Fruit fly (Drosophila melanogaster): ENCODE data around the gene Mpi.

Mpi gene

DNA sequence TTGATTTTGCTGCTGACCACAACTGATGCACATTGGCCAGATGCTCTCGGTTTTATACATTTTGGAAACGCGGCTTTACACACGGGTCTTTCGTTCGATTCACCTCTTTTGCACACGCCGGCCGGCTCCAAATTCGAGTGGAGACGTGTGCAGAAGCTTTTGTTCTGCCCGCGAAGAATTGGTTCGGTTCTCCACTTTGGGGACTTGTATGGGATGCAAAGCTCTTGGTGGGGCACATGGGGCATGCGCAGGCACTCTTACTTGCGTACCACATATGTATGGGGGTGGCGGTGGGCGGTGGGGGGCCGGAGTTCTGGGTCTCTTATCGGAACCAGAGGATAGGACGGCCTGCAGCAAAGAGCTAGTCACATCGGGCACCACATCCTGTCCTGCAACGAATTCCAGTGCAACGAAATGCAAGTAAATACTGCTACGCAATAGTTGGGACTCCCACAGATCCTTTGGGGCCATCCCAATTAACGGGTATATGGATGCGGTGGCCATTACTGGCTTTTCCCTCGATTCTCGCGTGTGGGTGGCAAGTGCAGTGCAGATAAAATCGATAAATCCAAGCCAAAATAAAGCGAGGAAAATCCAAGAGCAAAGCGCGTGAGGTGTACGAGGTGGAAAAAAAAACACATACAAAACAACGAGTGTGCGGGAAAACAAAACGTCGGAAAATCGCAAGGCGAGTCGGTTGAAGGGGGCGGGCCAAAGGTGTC, 25.1 kb downstream of the Mpi start, which contains the start of the genes MtnA and CG8500:
TSS of gene MtnA (minus strand) at position 30 of the 722 bp plus-strand sequence.
TSS of gene CG8500 (plus strand) at position 313 of the 722 bp plus-strand sequence.
- no peak for TF ChIP-seq CG17801 (GFP tag; optimal IDR thresholded peaks at IDR 0.05; ENCODE audit: partially characterized antibody)

DNA sequence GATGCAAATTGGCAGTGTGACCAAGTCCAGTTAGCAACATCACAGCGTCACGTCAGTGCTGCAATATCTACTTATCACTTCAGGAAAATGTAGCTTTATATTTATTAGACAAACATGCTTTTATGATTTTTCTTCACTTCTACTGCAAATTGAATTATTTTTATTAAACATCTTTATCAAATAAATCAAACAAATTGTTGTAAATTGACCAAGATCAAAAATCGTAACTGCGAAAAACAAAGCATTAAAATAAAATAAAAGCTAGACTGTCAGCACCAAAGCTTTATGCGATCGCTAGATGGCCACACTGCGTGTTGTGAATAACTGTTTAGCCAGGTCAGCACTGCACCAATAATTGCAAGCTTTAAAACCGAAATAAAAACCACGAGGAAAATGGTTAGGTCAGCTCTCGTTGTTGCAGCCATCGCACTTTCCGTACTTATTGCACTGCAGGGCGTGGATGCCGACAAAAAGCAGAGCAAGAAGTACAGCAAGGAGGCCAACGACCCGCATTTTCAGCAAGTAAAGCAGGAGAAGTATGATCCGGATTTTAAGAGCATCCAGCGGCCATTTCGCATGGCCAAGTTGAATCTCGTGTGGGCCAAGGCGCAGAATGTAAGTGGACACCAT, 31.9 kb downstream of the Mpi start, which contains the start of the genes CG12945 and CG8507:
TSS of gene CG12945 (minus strand) at position 45 of the 630 bp plus-strand sequence.
TSS of gene CG8507 (plus strand) at position 307 of the 630 bp plus-strand sequence.
- peak; percentile 84 for TF ChIP-seq CG17801 (GFP tag; optimal IDR thresholded peaks at IDR 0.05; ENCODE audit: partially characterized antibody)

DNA sequence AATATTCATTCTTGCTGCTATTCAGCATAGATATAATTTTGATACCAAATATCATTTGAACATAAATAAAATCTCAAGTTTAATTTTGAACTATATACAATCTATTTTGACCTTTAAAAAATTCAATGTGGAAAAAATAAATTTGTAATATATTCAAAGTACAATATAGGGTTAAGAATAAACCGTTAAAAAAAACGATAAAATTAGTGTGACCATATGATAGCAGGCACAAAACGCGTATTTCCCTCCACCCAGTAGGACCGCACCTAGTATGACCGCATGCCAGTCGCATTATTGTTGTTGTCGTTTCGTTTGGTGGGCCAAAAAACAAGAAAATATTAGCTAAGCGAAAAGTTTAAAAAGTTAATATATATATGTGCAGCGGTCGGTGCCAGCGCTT, 33.6 kb downstream of the Mpi start, which contains the start of gene CG8516:
TSS of gene CG8516 (plus strand) at position 278 of the 400 bp plus-strand sequence.
- TF ChIP-seq CG17801 (GFP tag; optimal IDR thresholded peaks at IDR 0.05; ENCODE audit: partially characterized antibody): peak; percentile 51

DNA sequence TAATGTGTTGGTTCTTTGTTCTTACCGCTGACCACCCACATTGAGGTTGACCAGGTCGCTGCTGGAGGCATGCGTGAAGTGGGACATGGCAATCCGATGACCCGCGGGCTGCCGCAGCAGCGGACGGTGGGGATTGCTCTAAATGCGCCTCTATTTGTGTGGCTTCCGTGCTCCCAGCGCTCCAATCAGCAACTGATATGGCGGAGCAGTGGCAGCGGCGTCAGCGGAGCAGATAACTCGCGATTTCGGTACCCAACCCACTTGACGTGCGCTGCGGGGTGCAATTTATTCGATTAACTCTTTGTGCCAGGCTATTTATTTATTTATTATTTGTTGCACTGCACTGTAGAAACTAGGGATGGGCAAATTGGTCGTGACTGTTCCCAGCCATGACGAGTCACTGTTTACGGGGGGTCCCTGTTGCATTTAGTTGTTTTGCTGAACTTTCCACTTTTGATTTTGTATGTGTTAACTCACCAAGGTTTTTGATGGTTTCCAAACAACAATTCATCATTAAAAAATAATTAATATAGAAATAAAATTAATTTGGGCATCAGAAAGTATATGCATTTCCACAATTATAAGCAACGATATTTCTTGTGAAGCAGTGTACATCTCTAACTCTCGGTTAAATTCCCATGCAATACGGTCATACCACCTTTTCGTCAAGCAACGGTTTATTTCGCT, 41.4 kb downstream of the Mpi start, which contains the start of the genes CG9467 and CG8526:
TSS of gene CG9467 (minus strand) at position 383 of the 687 bp plus-strand sequence.
TSS of gene CG8526 (plus strand) at position 637 of the 687 bp plus-strand sequence.
- TF ChIP-seq CG17801 (GFP tag; optimal IDR thresholded peaks at IDR 0.05; ENCODE audit: partially characterized antibody): peak; percentile 8

DNA sequence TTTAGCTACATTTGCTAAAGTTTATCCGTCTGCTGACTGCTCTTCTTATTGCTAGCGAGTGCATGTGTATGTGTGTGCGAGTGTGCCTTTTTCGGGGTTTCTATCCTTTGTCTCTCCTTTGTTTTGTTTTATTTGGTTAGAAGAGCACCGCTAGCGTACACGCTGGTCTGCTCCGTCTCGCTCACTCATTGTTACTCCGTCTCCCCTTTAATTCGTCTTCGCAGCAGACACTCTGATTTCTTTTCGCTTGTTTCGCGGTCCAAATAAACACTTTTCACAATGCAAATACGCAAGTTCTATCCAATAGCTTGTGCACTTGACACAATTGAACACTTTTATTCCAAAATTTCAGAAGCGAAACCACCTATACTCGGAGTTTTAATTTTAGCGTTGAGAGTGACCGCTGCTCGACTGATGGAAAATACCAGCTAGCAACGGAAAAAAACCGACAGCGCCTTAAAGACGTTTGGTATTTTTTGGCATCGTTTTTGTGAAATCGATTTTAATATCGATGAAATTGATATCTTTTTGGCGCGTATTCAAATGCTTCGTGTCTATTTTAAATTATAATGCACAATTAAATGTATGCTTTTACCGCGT, 49.6 kb downstream of the Mpi start, which contains the start of gene FBXO11:
TSS of gene FBXO11 (minus strand) at position 423 of the 600 bp plus-strand sequence.
- TF ChIP-seq CG17801 (GFP tag; optimal IDR thresholded peaks at IDR 0.05; ENCODE audit: partially characterized antibody): peak; percentile 71

Data from ovary, adult (tissue).